Worm (Caenorhabditis elegans) whole organism, mixed stage, embryonic: Measurements from ENCODE around the gene F53E10.5.

Source experiments
- nhr-237 ChIP-seq: fragments of 150-350 bp; optimal IDR thresholded peaks from 2 replicates; lab custom pipeline; 2014; ENCODE audit warnings: missing biosample characterization, missing genetic modification characterization
- nhr-28 ChIP-seq: fragments of 150-350 bp; optimal IDR thresholded peaks from 2 replicates; lab custom pipeline; 2014; ENCODE audit warnings: missing biosample characterization, missing genetic modification characterization
- pha-4 ChIP-seq: fragments of 150-350 bp; optimal IDR thresholded peaks from 2 replicates; lab custom pipeline; 2018; ENCODE audit warnings: missing biosample characterization, missing genetic modification reagents, missing genetic modification characterization
- unc-39 ChIP-seq: fragments of 150-350 bp; optimal IDR thresholded peaks from 2 replicates; lab custom pipeline; 2014; ENCODE audit warnings: missing biosample characterization, missing genetic modification characterization
- unc-62 ChIP-seq: fragments of 150-350 bp; optimal IDR thresholded peaks from 2 replicates; lab custom pipeline; 2014; ENCODE audit warnings: missing biosample characterization, missing genetic modification reagents, missing genetic modification characterization
- ztf-11 ChIP-seq: fragments of 150-350 bp; optimal IDR thresholded peaks from 2 replicates; lab custom pipeline; 2014; ENCODE audit warnings: missing biosample characterization, missing genetic modification characterization

DNA sequence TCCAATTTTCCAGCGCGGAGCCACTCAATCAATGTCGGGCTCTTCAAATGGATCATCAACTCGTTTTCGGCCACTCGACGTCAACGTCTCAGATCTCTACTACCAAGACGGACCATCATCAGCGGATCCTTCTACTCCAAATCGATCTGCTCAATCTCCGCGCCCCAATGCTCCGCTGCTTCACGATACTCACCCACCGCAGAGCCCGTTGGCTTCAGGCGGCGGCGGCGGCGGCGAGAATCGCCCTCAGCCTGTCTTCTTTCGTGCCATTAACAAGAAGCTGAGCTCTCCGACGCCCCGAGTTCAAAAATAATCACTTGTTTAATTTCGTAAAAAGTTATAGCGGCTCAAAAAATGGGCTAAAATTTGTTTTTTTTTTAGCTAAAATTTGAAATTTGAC lies 47.3 kb upstream of the F53E10.5 start:
- TF ChIP-seq nhr-237 (no peak), nhr-28 (tag; lab: Kevin White, UChicago) (no peak), unc-39 (tag; lab: Kevin White, UChicago) (no peak), unc-62 (no peak), ztf-11 (tag; lab: Kevin White, UChicago) (no peak), pha-4 (tag; lab: Kevin White, UChicago) (no peak)
